Worm (Caenorhabditis elegans) whole organism, L2 larva: ENCODE results near the gene srsy-2.

Experiments
- C34F6.9 ChIP-seq: fragments of 150-350 bp; optimal IDR thresholded peaks from 2 replicates; lab custom pipeline; 2014; ENCODE audit warnings: missing biosample characterization, missing genetic modification characterization
- F13H6.1 ChIP-seq: sonication (generic microtip); optimal IDR thresholded peaks from 2 replicates; lab custom pipeline; 2016; ENCODE audit warnings: missing genetic modification characterization, missing compliant biosample characterization
- Y55F3AM.14 ChIP-seq: fragments of 200-800 bp; sonication (Bioruptor generic); optimal IDR thresholded peaks from 2 replicates; lab custom pipeline; 2018; ENCODE audit warnings: mild to moderate bottlenecking, missing genetic modification characterization, missing compliant biosample characterization
- ZK546.5 ChIP-seq: sonication (generic microtip); optimal IDR thresholded peaks from 2 replicates; lab custom pipeline; 2017; ENCODE audit warnings: missing biosample characterization, missing genetic modification characterization
- alr-1 ChIP-seq: fragments of 150-350 bp; optimal IDR thresholded peaks from 2 replicates; lab custom pipeline; 2014; ENCODE audit warnings: missing biosample characterization, missing genetic modification characterization
- aly-2 ChIP-seq: fragments of 150-350 bp; optimal IDR thresholded peaks from 2 replicates; lab custom pipeline; 2014; ENCODE audit warnings: missing biosample characterization, missing genetic modification characterization
- ama-1 ChIP-seq: fragments of 150-350 bp; optimal IDR thresholded peaks from 2 replicates; lab custom pipeline; 2018; ENCODE audit warnings: inconsistent platforms
- blmp-1 ChIP-seq: sonication (generic microtip); optimal IDR thresholded peaks from 2 replicates; lab custom pipeline; 2017; ENCODE audit warnings: missing genetic modification characterization, mild to moderate bottlenecking, missing compliant biosample characterization, antibody characterized with exemption, moderate library complexity; ENCODE audit not compliant: insufficient read depth
- ceh-16 ChIP-seq: fragments of 150-350 bp; optimal IDR thresholded peaks from 2 replicates; lab custom pipeline; 2014; ENCODE audit warnings: missing biosample characterization, missing genetic modification characterization
- ceh-82 ChIP-seq: fragments of 150-350 bp; optimal IDR thresholded peaks from 2 replicates; lab custom pipeline; 2014; ENCODE audit warnings: missing biosample characterization, missing genetic modification characterization
- crh-2 ChIP-seq: sonication (generic microtip); optimal IDR thresholded peaks from 2 replicates; lab custom pipeline; 2017; ENCODE audit warnings: missing biosample characterization, missing genetic modification characterization
- dmd-4 ChIP-seq: sonication (generic microtip); optimal IDR thresholded peaks from 2 replicates; lab custom pipeline; 2017; ENCODE audit warnings: missing biosample characterization, missing genetic modification characterization
- egl-27 ChIP-seq: sonication (generic microtip); optimal IDR thresholded peaks from 3 replicates; lab custom pipeline; 2017; ENCODE audit warnings: missing biosample characterization, missing genetic modification reagents, missing genetic modification characterization
- elt-1 ChIP-seq: fragments of 150-350 bp; optimal IDR thresholded peaks from 2 replicates; lab custom pipeline; 2014; ENCODE audit warnings: missing biosample characterization, missing genetic modification characterization
- elt-3 ChIP-seq: sonication (generic microtip); optimal IDR thresholded peaks from 2 replicates; lab custom pipeline; 2017; ENCODE audit warnings: missing biosample characterization, missing genetic modification characterization
- fos-1 ChIP-seq: fragments of 150-350 bp; optimal IDR thresholded peaks from 2 replicates; lab custom pipeline; 2014; ENCODE audit warnings: missing biosample characterization, missing genetic modification characterization
- gmeb-1 ChIP-seq: fragments of 150-350 bp; optimal IDR thresholded peaks from 2 replicates; lab custom pipeline; 2014; ENCODE audit warnings: missing biosample characterization, missing genetic modification characterization
- lin-11 ChIP-seq: fragments of 150-350 bp; sonication (generic microtip); optimal IDR thresholded peaks from 2 replicates; lab custom pipeline; 2014; ENCODE audit warnings: missing biosample characterization, missing genetic modification characterization, inconsistent platforms, mixed read lengths
- lin-13 ChIP-seq: fragments of 150-350 bp; optimal IDR thresholded peaks from 2 replicates; lab custom pipeline; 2014; ENCODE audit warnings: missing biosample characterization, missing genetic modification reagents, missing genetic modification characterization
- lin-39 ChIP-seq: fragments of 150-350 bp; optimal IDR thresholded peaks from 2 replicates; lab custom pipeline; 2014; ENCODE audit warnings: missing biosample characterization, missing genetic modification reagents, missing genetic modification characterization
- mab-5 ChIP-seq: fragments of 150-350 bp; optimal IDR thresholded peaks from 2 replicates; lab custom pipeline; 2014; ENCODE audit warnings: missing biosample characterization, missing genetic modification characterization
- mbf-1 ChIP-seq: sonication (generic microtip); optimal IDR thresholded peaks from 2 replicates; lab custom pipeline; 2017; ENCODE audit warnings: missing biosample characterization, missing genetic modification characterization
- mdl-1 ChIP-seq, 2 experiments: fragments of 150-350 bp in 1 of 2; sonication (generic microtip) in 1 of 2; optimal IDR thresholded peaks; 2 replicates each; lab custom pipeline; 2017; ENCODE audit warnings: missing biosample characterization in 2 of 2, missing genetic modification characterization in 2 of 2
- nhr-11 ChIP-seq: fragments of 150-350 bp; optimal IDR thresholded peaks from 2 replicates; lab custom pipeline; 2014; ENCODE audit warnings: missing biosample characterization, missing genetic modification characterization
- nhr-12 ChIP-seq: fragments of 150-350 bp; optimal IDR thresholded peaks from 2 replicates; lab custom pipeline; 2014; ENCODE audit warnings: missing biosample characterization, missing genetic modification characterization
- nhr-129 ChIP-seq: fragments of 150-350 bp; optimal IDR thresholded peaks from 2 replicates; lab custom pipeline; 2014; ENCODE audit warnings: missing biosample characterization, missing genetic modification characterization
- nhr-21 ChIP-seq: fragments of 150-350 bp; optimal IDR thresholded peaks from 2 replicates; lab custom pipeline; 2014; ENCODE audit warnings: missing biosample characterization, missing genetic modification characterization
- nhr-23 ChIP-seq: fragments of 150-350 bp; optimal IDR thresholded peaks from 2 replicates; lab custom pipeline; 2014; ENCODE audit warnings: missing biosample characterization, missing genetic modification reagents, missing genetic modification characterization
- nhr-237 ChIP-seq: fragments of 150-350 bp; optimal IDR thresholded peaks from 2 replicates; lab custom pipeline; 2014; ENCODE audit warnings: missing biosample characterization, missing genetic modification characterization
- nhr-25 ChIP-seq: fragments of 150-350 bp; sonication (generic microtip); optimal IDR thresholded peaks from 3 replicates; lab custom pipeline; 2014; ENCODE audit warnings: missing biosample characterization, missing genetic modification characterization
- nhr-6 ChIP-seq: fragments of 150-350 bp; optimal IDR thresholded peaks from 2 replicates; lab custom pipeline; 2014; ENCODE audit warnings: missing biosample characterization, missing genetic modification characterization
- nhr-77 ChIP-seq: fragments of 150-350 bp; optimal IDR thresholded peaks from 2 replicates; lab custom pipeline; 2014; ENCODE audit warnings: missing biosample characterization, missing genetic modification characterization
- peb-1 ChIP-seq: fragments of 150-350 bp; optimal IDR thresholded peaks from 2 replicates; lab custom pipeline; 2014; ENCODE audit warnings: missing biosample characterization, missing genetic modification characterization
- sem-4 ChIP-seq: fragments of 150-350 bp; optimal IDR thresholded peaks from 2 replicates; lab custom pipeline; 2014; ENCODE audit warnings: missing biosample characterization, missing genetic modification reagents, missing genetic modification characterization
- sma-3 ChIP-seq: sonication (generic microtip); optimal IDR thresholded peaks from 2 replicates; lab custom pipeline; 2016; ENCODE audit warnings: missing genetic modification reagents, missing genetic modification characterization, missing compliant biosample characterization
- sma-9 ChIP-seq, 2 experiments: fragments of 150-350 bp in 1 of 2; sonication (generic microtip) in 1 of 2; optimal IDR thresholded peaks; 2 replicates each; lab custom pipeline; 2014 to 2016; ENCODE audit warnings: missing genetic modification characterization in 2 of 2, mild to moderate bottlenecking in 1 of 2, missing biosample characterization in 1 of 2, missing compliant biosample characterization in 1 of 2, missing genetic modification reagents in 1 of 2, moderate library complexity in 1 of 2
- snpc-4 ChIP-seq: fragments of 150-350 bp; optimal IDR thresholded peaks from 2 replicates; lab custom pipeline; 2014; ENCODE audit warnings: missing biosample characterization, missing genetic modification characterization
- unc-39 ChIP-seq: fragments of 150-350 bp; optimal IDR thresholded peaks from 2 replicates; lab custom pipeline; 2014; ENCODE audit warnings: missing biosample characterization, missing genetic modification characterization
- unc-55 ChIP-seq: fragments of 150-350 bp; sonication (generic microtip); optimal IDR thresholded peaks from 3 replicates; lab custom pipeline; 2014; ENCODE audit warnings: missing biosample characterization, missing genetic modification reagents, missing genetic modification characterization
- ztf-1 ChIP-seq: fragments of 200-800 bp; sonication (Bioruptor generic); conservative IDR thresholded peaks from 2 replicates; pipeline ENCODE4 v1.3.6; 2022; ENCODE audit warnings: missing genetic modification characterization, missing compliant biosample characterization
- ztf-4 ChIP-seq: fragments of 150-350 bp; optimal IDR thresholded peaks from 2 replicates; lab custom pipeline; 2014; ENCODE audit warnings: missing biosample characterization, missing genetic modification characterization

srsy-2 gene

DNA sequence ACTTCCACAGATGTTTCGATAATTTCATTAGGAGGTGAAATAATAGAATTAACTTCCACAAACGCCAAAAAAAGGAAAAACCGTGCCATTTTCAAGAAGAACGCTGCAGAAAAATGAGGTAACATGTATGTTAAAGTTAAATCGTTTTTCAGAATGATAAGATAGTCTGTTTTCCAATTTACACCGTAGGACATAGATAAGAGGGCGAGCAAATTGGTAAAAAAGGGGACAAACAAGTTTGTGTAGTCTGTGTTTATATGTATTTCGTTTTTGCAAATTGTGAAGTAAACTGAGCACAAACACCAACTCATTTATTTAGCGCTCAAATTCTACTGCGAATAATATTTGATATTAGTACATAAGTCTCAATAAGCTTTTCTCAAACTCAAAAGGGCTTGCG, 33.0 kb upstream of the srsy-2 start, which contains the start of gene F13H8.11:
F13H8.11 (minus strand) TSS at position 155 of the 400 bp plus-strand sequence.
- peak; percentile 50 for TF ChIP-seq sma-9 (GFP tag; optimal IDR thresholded peaks at IDR 0.05; lab: Kevin White, UChicago)
- TF ChIP-seq sma-9 (tag; optimal IDR thresholded peaks at IDR 0.05; lab: Kevin White, UChicago), result no peak
- no peak for TF ChIP-seq nhr-77 (tag; lab: Kevin White, UChicago)
- TF ChIP-seq fos-1 (tag; lab: Kevin White, UChicago), result peak; percentile 60

DNA sequence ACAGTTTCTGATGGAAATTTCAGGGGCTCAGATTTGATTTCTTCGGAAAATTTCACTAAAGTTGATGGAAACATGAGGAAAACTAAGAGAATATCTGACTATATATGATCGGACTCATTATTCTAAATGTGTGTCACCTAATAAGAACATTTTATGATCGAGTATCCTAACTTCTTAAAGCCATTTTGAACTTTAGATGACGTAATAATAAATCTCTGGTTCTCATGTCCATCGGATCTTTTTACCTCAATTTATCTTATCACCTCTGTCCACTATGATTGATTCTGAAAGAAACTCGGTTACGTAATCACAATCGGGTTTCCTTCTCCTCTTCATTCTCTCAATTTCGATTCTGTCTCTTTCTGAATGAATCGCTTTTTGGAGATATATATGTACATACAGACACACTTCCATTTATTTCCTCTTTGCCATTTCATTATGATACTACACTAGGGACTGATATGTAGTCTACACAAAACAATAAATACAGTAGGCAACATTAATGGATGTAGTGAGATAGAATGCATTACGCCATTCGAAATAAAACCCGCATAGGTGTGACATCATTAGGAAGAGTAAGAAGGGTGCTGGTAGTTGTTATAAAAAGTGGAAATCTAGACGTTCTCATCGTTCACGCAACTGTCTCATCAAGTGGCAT, 30.5 kb upstream of the srsy-2 start:
- TF ChIP-seq C34F6.9 (no peak), sma-9 (GFP tag; optimal IDR thresholded peaks at IDR 0.05; lab: Kevin White, UChicago) (no peak), sma-9 (tag; optimal IDR thresholded peaks at IDR 0.05; lab: Kevin White, UChicago) (no peak), ceh-16 (tag; lab: Kevin White, UChicago) (no peak), sma-3 (no peak), nhr-23 (tag; lab: Kevin White, UChicago) (no peak), fos-1 (tag; lab: Kevin White, UChicago) (no peak), egl-27 (tag; lab: Kevin White, UChicago) (no peak), ztf-4 (tag; lab: Kevin White, UChicago) (no peak)
- TF ChIP-seq, all 48 proteins: peak for 0

DNA sequence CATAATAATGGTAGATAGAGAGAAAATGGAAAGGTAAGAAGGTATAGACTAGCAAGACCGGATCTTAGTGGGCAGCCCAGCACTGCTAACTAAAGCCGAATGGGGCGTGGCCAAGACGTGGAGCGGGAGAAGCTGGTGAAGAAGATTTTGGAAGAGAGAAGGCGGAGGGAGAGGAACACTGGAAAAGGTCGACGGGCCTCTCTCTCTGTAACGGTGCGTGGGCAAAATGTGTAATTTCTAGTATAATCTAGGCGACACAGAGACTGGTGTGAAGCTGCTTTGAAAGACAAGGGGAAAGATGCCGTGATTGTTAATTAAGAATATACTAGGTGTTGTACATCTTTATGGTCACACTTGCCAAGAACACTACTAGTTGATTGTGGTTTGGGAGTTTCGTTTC, 29.1 kb upstream of the srsy-2 start, which contains the start of gene F13H8.5:
F13H8.5 (minus strand) TSS at position 101 of the 400 bp plus-strand sequence.
- no peak for TF ChIP-seq ztf-4 (tag; lab: Kevin White, UChicago)
- TF ChIP-seq unc-55 (GFP tag; lab: Kevin White, UChicago), result no peak
- no peak for TF ChIP-seq snpc-4 (tag; lab: Kevin White, UChicago)
- no peak for TF ChIP-seq mbf-1 (tag; lab: Kevin White, UChicago)
- no peak for TF ChIP-seq nhr-25 (tag; lab: Kevin White, UChicago)

DNA sequence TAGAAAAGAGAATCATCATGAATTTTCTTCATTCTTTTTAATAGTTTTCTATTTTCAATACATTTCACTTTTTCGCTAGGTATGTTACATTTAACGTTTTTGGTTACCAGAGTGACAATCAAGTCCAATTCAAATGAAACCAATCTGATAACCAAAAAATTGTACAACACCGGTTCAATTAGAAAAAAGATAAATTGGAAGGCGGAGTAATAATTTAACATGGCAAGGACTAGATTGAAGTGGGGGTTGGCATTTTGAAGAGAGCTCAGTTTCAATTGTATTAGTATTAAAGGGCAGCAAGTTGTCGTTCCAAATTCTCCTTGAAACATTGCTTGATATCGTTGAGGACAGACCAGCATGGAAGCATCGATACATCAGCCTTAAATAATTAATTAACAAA, 25.8 kb upstream of the srsy-2 start:
- no peak for TF ChIP-seq lin-11
- no peak for TF ChIP-seq nhr-21 (tag; lab: Kevin White, UChicago)
- TF ChIP-seq unc-39 (tag; lab: Kevin White, UChicago), result no peak
- TF ChIP-seq elt-1 (tag; lab: Kevin White, UChicago), result no peak
- no peak for TF ChIP-seq ZK546.5 (tag; lab: Kevin White, UChicago)
- no peak for TF ChIP-seq lin-39
- no peak for TF ChIP-seq egl-27 (tag; lab: Kevin White, UChicago)
- TF ChIP-seq peb-1 (tag; lab: Kevin White, UChicago), result no peak
- no peak for TF ChIP-seq mbf-1 (tag; lab: Kevin White, UChicago)
- TF ChIP-seq mdl-1 (tag; optimal IDR thresholded peaks at IDR 0.05; lab: Kevin White, UChicago), result no peak
- TF ChIP-seq blmp-1, result no peak
- TF ChIP-seq nhr-12, result no peak
- TF ChIP-seq nhr-23 (tag; lab: Kevin White, UChicago), result no peak

DNA sequence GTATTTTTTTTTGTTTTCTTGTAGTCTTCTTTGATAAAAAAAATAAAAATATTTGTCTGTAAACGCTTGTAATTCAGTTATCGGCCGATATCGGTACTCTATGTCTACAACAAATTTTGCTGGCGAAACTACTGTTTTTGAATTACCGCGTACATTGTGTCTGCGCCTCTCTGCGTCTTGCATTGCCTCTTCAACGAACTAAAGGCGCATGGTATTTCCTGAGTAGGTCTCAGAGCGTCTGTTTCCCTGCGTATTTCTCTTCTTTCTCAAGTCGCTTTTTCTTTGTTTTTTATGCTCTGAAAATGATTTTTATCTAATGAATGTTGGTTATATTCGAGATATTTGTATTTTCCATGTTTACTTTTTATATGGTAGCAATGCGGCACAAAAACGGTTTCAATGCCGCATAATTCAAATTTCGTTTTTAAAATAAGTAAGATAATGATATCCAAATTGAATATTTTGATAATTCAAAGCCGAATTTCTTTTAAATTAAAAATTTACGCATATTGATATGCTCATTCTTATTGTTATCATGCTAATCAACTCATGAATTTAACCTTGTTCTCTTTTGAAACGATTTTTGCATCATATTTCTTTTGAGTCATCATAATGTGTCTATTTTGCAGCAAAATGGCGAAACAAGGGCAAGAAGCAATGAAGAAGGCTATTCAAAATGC, 24.0 kb upstream of the srsy-2 start, which contains the start of gene phb-2:
phb-2 (plus strand) TSS at position 630 of the 680 bp plus-strand sequence.
- TF ChIP-seq ama-1 (lab: Kevin White, UChicago), result peak; percentile 23
- TF ChIP-seq ceh-16 (tag; lab: Kevin White, UChicago), result no peak
- TF ChIP-seq alr-1 (tag; lab: Kevin White, UChicago), result no peak
- no peak for TF ChIP-seq unc-39 (tag; lab: Kevin White, UChicago)
- no peak for TF ChIP-seq dmd-4 (tag; lab: Kevin White, UChicago)
- TF ChIP-seq elt-3 (tag; lab: Kevin White, UChicago), result no peak
- peak; percentile 65 for TF ChIP-seq lin-13 (GFP tag; lab: Kevin White, UChicago)
- TF ChIP-seq sma-3, result peak; percentile 66
- TF ChIP-seq ztf-4 (tag; lab: Kevin White, UChicago), result peak; percentile 72
- no peak for TF ChIP-seq ztf-1 (GFP tag; lab: Robert Waterston, UW)
- TF ChIP-seq sem-4 (tag; lab: Kevin White, UChicago), result no peak
- peak; percentile 98 for TF ChIP-seq gmeb-1 (tag; lab: Kevin White, UChicago)
- no peak for TF ChIP-seq ZK546.5 (tag; lab: Kevin White, UChicago)
- peak; percentile 65 for TF ChIP-seq F13H6.1 (tag; lab: Kevin White, UChicago)
- peak; percentile 92 for TF ChIP-seq nhr-129 (tag; lab: Kevin White, UChicago)
- TF ChIP-seq ceh-82 (tag; lab: Kevin White, UChicago), result peak; percentile 11
- no peak for TF ChIP-seq egl-27 (tag; lab: Kevin White, UChicago)
- TF ChIP-seq nhr-237 (tag; lab: Kevin White, UChicago), result no peak
- no peak for TF ChIP-seq aly-2
- TF ChIP-seq mab-5 (tag; lab: Kevin White, UChicago), result peak; percentile 43
- TF ChIP-seq lin-11, result peak; percentile 74
- TF ChIP-seq snpc-4 (tag; lab: Kevin White, UChicago), result peak; percentile 3
- TF ChIP-seq crh-2 (tag; lab: Kevin White, UChicago), result peak; percentile 89
- peak; percentile 93 for TF ChIP-seq unc-55 (GFP tag; lab: Kevin White, UChicago)
- TF ChIP-seq elt-1 (tag; lab: Kevin White, UChicago), result no peak
- TF ChIP-seq Y55F3AM.14 (GFP tag; lab: Kevin White, UChicago), result no peak
- TF ChIP-seq nhr-6 (tag; lab: Kevin White, UChicago), result peak; percentile 43
- TF ChIP-seq peb-1 (tag; lab: Kevin White, UChicago), result no peak
- TF ChIP-seq nhr-11, result no peak
- TF ChIP-seq blmp-1, result no peak
